Worm (Caenorhabditis elegans): Measurements from ENCODE around the gene F53H1.3.
"Not testable (repeated sequence)": the region's sequence is repeated elsewhere in the genome, so short reads cannot be mapped to it uniquely, and the experiment has no call there.

DNA sequence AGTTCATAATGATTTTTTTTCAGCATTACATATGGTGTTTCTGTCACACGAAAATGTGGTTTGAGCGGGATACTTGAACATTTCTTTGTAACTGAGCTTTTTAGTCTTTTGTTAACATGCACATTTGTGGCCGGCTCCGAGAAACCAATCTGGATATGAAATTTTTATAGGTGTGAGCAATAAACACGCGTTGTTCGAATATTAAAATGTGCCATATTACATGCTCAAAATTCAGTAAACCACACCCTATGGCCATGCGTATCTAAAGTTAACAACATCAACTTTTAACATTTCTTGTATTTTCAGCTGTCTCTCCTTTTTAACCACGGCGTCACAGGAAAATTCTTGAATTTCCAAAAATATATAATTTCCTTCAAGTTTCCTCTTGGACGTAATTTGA lies 11.8 kb downstream of the F53H1.3 start, which contains the start of gene F58F6.6:
- TF ChIP-seq nhr-12 (tag; optimal IDR thresholded peaks at IDR 0.05); unc-62 (GFP tag; optimal IDR thresholded peaks at IDR 0.05); nhr-237 (tag; optimal IDR thresholded peaks at IDR 0.05); snpc-4 (tag; optimal IDR thresholded peaks at IDR 0.05); lsy-2 (tag; optimal IDR thresholded peaks at IDR 0.05); unc-39 (tag; optimal IDR thresholded peaks at IDR 0.05); lin-13 (tag; optimal IDR thresholded peaks at IDR 0.05); nhr-28 (tag; optimal IDR thresholded peaks at IDR 0.05): not testable (repeated sequence)
